Fruit fly (Drosophila melanogaster) whole organism, pupa: ENCODE measurements around the gene Inx3.

Experiments
- CG10348 ChIP-seq: fragments of 200-800 bp; sonication (Bioruptor generic); IDR thresholded peaks from 2 replicates; pipeline ENCODE4 v1.3.6; 2022; ENCODE audit warnings: missing biosample characterization, missing genetic modification characterization
- CG12605 ChIP-seq: fragments of 200-800 bp; sonication (Bioruptor generic); IDR thresholded peaks from 2 replicates; pipeline ENCODE4 v1.3.6; 2022; ENCODE audit warnings: missing biosample characterization, missing genetic modification characterization
- CG13204 ChIP-seq: fragments of 200-800 bp; sonication (Bioruptor generic); optimal IDR thresholded peaks from 2 replicates; lab custom pipeline; 2018; ENCODE audit warnings: missing biosample characterization, mild to moderate bottlenecking, missing genetic modification characterization, moderate library complexity
- CG14655 ChIP-seq: fragments of 200-800 bp; sonication (Bioruptor generic); optimal IDR thresholded peaks from 3 replicates; lab custom pipeline; 2017; ENCODE audit warnings: mild to moderate bottlenecking, missing biosample characterization, missing genetic modification reagents, missing genetic modification characterization
- CG15710 ChIP-seq: fragments of 200-800 bp; sonication (Bioruptor generic); optimal IDR thresholded peaks from 2 replicates; lab custom pipeline; 2018; ENCODE audit warnings: missing biosample characterization, mild to moderate bottlenecking, missing genetic modification characterization, moderate library complexity
- CG17806 ChIP-seq: fragments of 200-800 bp; sonication (Bioruptor generic); optimal IDR thresholded peaks from 2 replicates; lab custom pipeline; 2018; ENCODE audit warnings: missing biosample characterization, mild to moderate bottlenecking, missing genetic modification characterization, moderate library complexity
- CG32121 ChIP-seq: fragments of 200-800 bp; sonication (Bioruptor generic); IDR thresholded peaks from 2 replicates; pipeline ENCODE4 v1.3.6; 2022; ENCODE audit warnings: missing biosample characterization, missing genetic modification characterization
- CG34367 ChIP-seq: fragments of 200-800 bp; sonication (Bioruptor generic); optimal IDR thresholded peaks from 2 replicates; lab custom pipeline; 2018; ENCODE audit warnings: missing biosample characterization, mild to moderate bottlenecking, missing genetic modification characterization
- CG4496 ChIP-seq: fragments of 200-800 bp; sonication (Bioruptor generic); IDR thresholded peaks from 3 replicates; pipeline ENCODE4 v1.3.6; 2022; ENCODE audit warnings: missing biosample characterization, missing genetic modification characterization
- CG8159 ChIP-seq: fragments of 200-800 bp; sonication (Bioruptor generic); optimal IDR thresholded peaks from 3 replicates; lab custom pipeline; 2018; ENCODE audit warnings: missing biosample characterization, mild to moderate bottlenecking, missing genetic modification characterization, moderate library complexity
- CG8301 ChIP-seq: fragments of 200-800 bp; sonication (Bioruptor generic); optimal IDR thresholded peaks from 2 replicates; lab custom pipeline; 2018; ENCODE audit warnings: missing biosample characterization, mild to moderate bottlenecking, missing genetic modification characterization
- CG9948 ChIP-seq: fragments of 200-800 bp; sonication (Bioruptor generic); optimal IDR thresholded peaks from 2 replicates; lab custom pipeline; 2018; ENCODE audit warnings: missing biosample characterization, mild to moderate bottlenecking, missing genetic modification characterization, moderate library complexity
- D1 ChIP-seq: fragments of 200-800 bp; sonication (Bioruptor generic); optimal IDR thresholded peaks from 2 replicates; lab custom pipeline; 2018; ENCODE audit warnings: missing biosample characterization, mild to moderate bottlenecking, missing genetic modification characterization, moderate library complexity
- EcR ChIP-seq: fragments of 200-800 bp; sonication (Bioruptor generic); optimal IDR thresholded peaks from 3 replicates; lab custom pipeline; 2019; ENCODE audit warnings: missing biosample characterization, missing genetic modification characterization, mild to moderate bottlenecking, moderate library complexity, missing genetic modification reagents
- Ets98B ChIP-seq: fragments of 200-800 bp; sonication (Bioruptor generic); IDR thresholded peaks from 2 replicates; pipeline ENCODE4 v1.3.6; 2022; ENCODE audit warnings: missing biosample characterization, missing genetic modification characterization
- Pif1A ChIP-seq: fragments of 200-800 bp; sonication (Bioruptor generic); optimal IDR thresholded peaks from 3 replicates; lab custom pipeline; 2016; ENCODE audit warnings: missing biosample characterization, missing genetic modification characterization
- Pif1B ChIP-seq: fragments of 200-800 bp; sonication (Bioruptor generic); optimal IDR thresholded peaks from 3 replicates; lab custom pipeline; 2016; ENCODE audit warnings: missing biosample characterization, missing genetic modification characterization
- Snoo ChIP-seq: fragments of 200-800 bp; sonication (Bioruptor generic); optimal IDR thresholded peaks from 3 replicates; lab custom pipeline; 2017; ENCODE audit warnings: missing biosample characterization, mild to moderate bottlenecking, missing genetic modification characterization, inconsistent platforms
- fd96Ca ChIP-seq: fragments of 200-800 bp; sonication (Bioruptor generic); IDR thresholded peaks from 3 replicates; pipeline ENCODE4 v1.3.6; 2022; ENCODE audit warnings: missing biosample characterization, missing genetic modification characterization
- gl ChIP-seq: fragments of 200-800 bp; sonication (Bioruptor generic); optimal IDR thresholded peaks from 2 replicates; lab custom pipeline; 2018; ENCODE audit warnings: missing biosample characterization, mild to moderate bottlenecking, missing genetic modification characterization
- rn ChIP-seq: fragments of 200-800 bp; sonication (Bioruptor generic); IDR thresholded peaks from 2 replicates; pipeline ENCODE4 v1.3.6; 2022; ENCODE audit warnings: missing biosample characterization, missing genetic modification characterization

The Inx3 gene

DNA sequence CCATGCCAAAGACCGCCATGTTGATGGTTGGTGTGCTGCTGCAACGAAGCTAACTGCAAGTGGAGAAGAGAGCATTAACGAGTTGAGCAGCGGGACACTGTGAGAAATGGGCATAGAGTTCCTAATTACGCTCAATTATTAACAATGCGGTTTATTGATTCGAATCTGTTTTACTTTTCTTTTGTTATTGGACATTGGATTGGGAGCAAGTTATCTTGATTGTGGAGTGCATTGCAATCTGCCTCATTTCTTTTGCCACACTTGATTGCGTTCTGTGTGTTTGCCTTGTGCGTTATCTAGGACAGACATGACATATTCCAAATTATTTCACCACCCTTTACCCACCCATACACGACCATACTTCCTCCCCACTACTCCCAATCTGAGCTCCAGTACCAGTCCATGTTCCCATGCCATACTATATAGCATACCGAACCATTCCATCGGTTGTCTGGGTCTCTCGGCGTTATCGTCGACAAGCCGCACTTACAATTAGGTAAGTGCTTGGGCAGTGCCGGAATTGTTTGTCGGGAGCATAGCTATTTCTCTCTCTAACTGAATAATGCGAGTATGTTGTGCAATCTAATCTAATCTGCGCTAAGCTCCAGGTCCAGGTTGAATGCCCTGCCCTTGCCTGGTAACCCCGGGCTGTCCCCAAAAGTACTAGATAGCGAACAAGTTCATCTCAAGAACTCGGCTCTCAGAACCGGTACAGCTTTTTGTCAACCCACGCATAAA lies 1.8 kb downstream of the Inx3 start:
- TF ChIP-seq CG12605 (GFP tag; lab: Robert Waterston, UW) (peak; percentile 16; the same call in 1 of the 2 replicates), Pif1A (peak; percentile 38), CG13204 (GFP tag; lab: Kevin White, UChicago) (no peak), EcR (GFP tag; lab: Kevin White, UChicago) (no peak), Pif1B (GFP tag; lab: Kevin White, UChicago) (peak; percentile 22), CG4496 (GFP tag; lab: Robert Waterston, UW) (peak; percentile 68; the same call in 2 of the 3 replicates), CG9948 (tag; lab: Kevin White, UChicago) (peak; percentile 17), CG10348 (GFP tag; lab: Robert Waterston, UW) (no peak), fd96Ca (peak; percentile 86), CG14655 (GFP tag; lab: Kevin White, UChicago) (peak; percentile 62), CG34367 (tag; lab: Kevin White, UChicago) (peak; percentile 48), Ets98B (GFP tag; lab: Robert Waterston, UW) (peak; percentile 70), CG8301 (tag; lab: Kevin White, UChicago) (peak; percentile 68), CG17806 (tag; lab: Kevin White, UChicago) (peak; percentile 37), rn (GFP tag; lab: Robert Waterston, UW) (no peak), CG32121 (GFP tag; lab: Robert Waterston, UW) (peak; percentile 30; the same call in 1 of the 2 replicates), D1 (tag; lab: Kevin White, UChicago) (no peak), gl (tag; lab: Kevin White, UChicago) (no peak), CG15710 (tag; lab: Kevin White, UChicago) (peak; percentile 50), CG8159 (tag; lab: Kevin White, UChicago) (peak; percentile 43), Snoo (no peak)

DNA sequence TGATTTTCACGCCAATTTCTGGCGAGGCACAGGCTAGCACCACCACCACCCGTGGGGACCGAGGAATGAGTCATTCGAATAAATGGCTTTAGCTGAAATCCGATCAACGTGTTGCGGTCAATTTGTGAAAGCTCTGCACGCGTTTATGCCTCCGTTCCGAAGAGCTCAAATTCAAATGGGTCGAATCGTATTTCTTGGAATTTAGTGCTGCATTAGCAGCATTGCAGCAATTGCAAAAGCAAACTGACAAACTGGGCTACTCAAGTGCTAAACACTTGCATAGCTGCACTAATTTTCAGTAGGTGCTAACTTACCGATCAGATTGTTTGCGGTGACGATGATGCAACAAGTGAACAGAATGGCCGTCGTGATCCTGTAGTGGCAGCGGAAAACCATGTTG lies 2.5 kb downstream of the Inx3 start:
- TF ChIP-seq CG8301 (tag; lab: Kevin White, UChicago): no peak
- 0 out of 3 replicates have a peak, but pooled peaks have one; percentile 8 for TF ChIP-seq CG4496 (GFP tag; lab: Robert Waterston, UW)

DNA sequence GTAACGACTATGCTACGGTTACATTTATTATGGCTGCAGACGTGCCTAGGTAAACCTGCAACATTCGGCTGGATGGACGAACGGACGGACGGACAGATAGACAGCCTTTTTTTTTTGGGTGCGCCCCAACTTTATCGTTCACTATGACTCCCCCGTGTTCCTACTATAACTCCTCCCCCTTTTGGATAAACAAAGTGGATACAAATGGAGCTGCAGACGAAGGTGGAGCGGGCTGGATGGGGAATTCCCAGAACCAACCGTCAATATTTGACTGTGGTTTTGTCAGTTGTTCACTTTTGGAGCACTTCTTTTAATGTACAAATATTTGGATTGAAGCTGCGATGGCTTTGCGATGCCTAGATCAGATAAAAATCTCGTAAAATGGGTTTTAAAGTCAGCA lies 3.2 kb downstream of the Inx3 start:
- TF ChIP-seq CG8159 (tag; lab: Kevin White, UChicago) (no peak), Ets98B (GFP tag; lab: Robert Waterston, UW) (no peak), CG9948 (tag; lab: Kevin White, UChicago) (no peak), CG17806 (tag; lab: Kevin White, UChicago) (no peak), CG8301 (tag; lab: Kevin White, UChicago) (no peak), CG32121 (GFP tag; lab: Robert Waterston, UW) (no peak), fd96Ca (no peak), EcR (GFP tag; lab: Kevin White, UChicago) (no peak), Snoo (no peak), CG10348 (GFP tag; lab: Robert Waterston, UW) (no peak), Pif1A (no peak), rn (GFP tag; lab: Robert Waterston, UW) (no peak), CG12605 (GFP tag; lab: Robert Waterston, UW) (no peak), CG4496 (GFP tag; lab: Robert Waterston, UW) (no peak), CG13204 (GFP tag; lab: Kevin White, UChicago) (no peak)

DNA sequence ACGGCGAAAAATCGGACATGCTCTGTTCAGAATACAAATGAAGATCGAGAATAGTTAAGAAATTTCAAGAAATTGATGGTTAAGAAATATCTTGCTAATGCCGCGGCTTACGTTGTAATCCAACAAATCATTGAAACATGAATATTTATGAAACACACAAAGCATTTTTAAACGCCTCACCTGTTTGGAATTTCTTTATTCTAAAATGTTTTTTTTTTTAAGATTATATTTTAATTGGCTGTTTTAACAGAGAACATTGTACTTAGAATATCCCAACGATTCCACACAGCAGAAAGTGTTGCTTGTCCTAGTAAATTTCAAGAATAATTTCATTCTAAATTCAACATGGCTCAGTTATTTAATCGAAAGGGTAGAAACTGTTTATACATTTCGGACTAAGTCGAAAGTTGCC lies 7.3 kb downstream of the Inx3 start:
- TF ChIP-seq Pif1B (GFP tag; lab: Kevin White, UChicago) (peak; percentile 41), Snoo (no peak), CG8301 (tag; lab: Kevin White, UChicago) (peak; percentile 68), CG9948 (tag; lab: Kevin White, UChicago) (peak; percentile 63), CG17806 (tag; lab: Kevin White, UChicago) (peak; percentile 51), CG8159 (tag; lab: Kevin White, UChicago) (peak; percentile 67), CG15710 (tag; lab: Kevin White, UChicago) (peak; percentile 57), fd96Ca (no peak), CG34367 (tag; lab: Kevin White, UChicago) (peak; percentile 25), CG14655 (GFP tag; lab: Kevin White, UChicago) (peak; percentile 83), D1 (tag; lab: Kevin White, UChicago) (peak; percentile 14), Ets98B (GFP tag; lab: Robert Waterston, UW) (peak; percentile 33; the same call in 1 of the 2 replicates), Pif1A (peak; percentile 60), rn (GFP tag; lab: Robert Waterston, UW) (no peak), gl (tag; lab: Kevin White, UChicago) (no peak), CG12605 (GFP tag; lab: Robert Waterston, UW) (no peak)
- TF ChIP-seq, all 21 proteins: peak for 11

DNA sequence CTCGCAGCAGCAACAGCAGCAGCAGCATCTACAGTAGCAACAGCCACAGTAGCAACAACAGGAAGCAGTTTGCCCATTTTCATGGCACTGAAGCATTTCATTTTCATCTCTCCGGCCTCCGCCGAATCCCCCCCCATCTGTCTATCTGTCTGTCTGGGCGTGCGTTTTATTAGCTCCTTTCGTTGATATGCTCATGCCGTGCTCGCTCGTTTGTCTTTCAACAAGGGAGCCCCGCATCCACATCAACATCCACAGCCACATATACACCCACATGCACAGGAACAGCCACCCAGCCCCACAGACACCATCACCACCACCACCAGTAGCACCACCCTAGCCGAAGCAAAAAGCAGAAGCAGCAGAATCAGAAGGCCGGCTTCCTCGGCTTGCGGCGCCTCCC lies 7.8 kb downstream of the Inx3 start:
- no peak for TF ChIP-seq Ets98B (GFP tag; lab: Robert Waterston, UW)
- no peak for TF ChIP-seq CG15710 (tag; lab: Kevin White, UChicago)
- TF ChIP-seq CG14655 (GFP tag; lab: Kevin White, UChicago): no peak
- no peak for TF ChIP-seq rn (GFP tag; lab: Robert Waterston, UW)
- TF ChIP-seq EcR (GFP tag; lab: Kevin White, UChicago): peak; percentile 54
- TF ChIP-seq Pif1A: no peak
- peak; percentile 84 for TF ChIP-seq CG13204 (GFP tag; lab: Kevin White, UChicago)
- 0 out of 3 replicates have a peak, but pooled peaks have one; percentile 44 for TF ChIP-seq CG4496 (GFP tag; lab: Robert Waterston, UW)
- TF ChIP-seq CG10348 (GFP tag; lab: Robert Waterston, UW): no peak
- TF ChIP-seq CG8159 (tag; lab: Kevin White, UChicago): no peak
- TF ChIP-seq CG32121 (GFP tag; lab: Robert Waterston, UW): no peak
